Worm (Caenorhabditis elegans) whole organism, L3 larva: ENCODE measurements around the gene pyk-2.

Experiments used
- ZK546.5 ChIP-seq: sonication (generic microtip); optimal IDR thresholded peaks from 2 replicates; lab custom pipeline; 2017; ENCODE audit warnings: missing biosample characterization, missing genetic modification characterization
- ceh-9 ChIP-seq: sonication (generic microtip); optimal IDR thresholded peaks from 2 replicates; lab custom pipeline; 2018; ENCODE audit warnings: missing biosample characterization, missing genetic modification characterization
- mdl-1 ChIP-seq: fragments of 150-350 bp; optimal IDR thresholded peaks from 2 replicates; lab custom pipeline; 2014; ENCODE audit warnings: missing biosample characterization, missing genetic modification characterization
- nfya-1 ChIP-seq: sonication (generic microtip); optimal IDR thresholded peaks from 2 replicates; lab custom pipeline; 2017; ENCODE audit warnings: missing genetic modification characterization, mild to moderate bottlenecking, missing compliant biosample characterization, antibody characterized with exemption, moderate library complexity; ENCODE audit not compliant: insufficient read depth
- nhr-23 ChIP-seq: fragments of 150-350 bp; optimal IDR thresholded peaks from 2 replicates; lab custom pipeline; 2014; ENCODE audit warnings: missing biosample characterization, missing genetic modification reagents, missing genetic modification characterization
- nhr-237 ChIP-seq: fragments of 150-350 bp; optimal IDR thresholded peaks from 2 replicates; lab custom pipeline; 2014; ENCODE audit warnings: missing biosample characterization, missing genetic modification characterization
- nhr-67 ChIP-seq: fragments of 150-350 bp; optimal IDR thresholded peaks from 2 replicates; lab custom pipeline; 2014; ENCODE audit warnings: missing biosample characterization, missing genetic modification characterization
- pqm-1 ChIP-seq: fragments of 150-350 bp; optimal IDR thresholded peaks from 2 replicates; lab custom pipeline; 2017; ENCODE audit warnings: missing biosample characterization, missing genetic modification characterization, inconsistent platforms
- ztf-11 ChIP-seq: fragments of 150-350 bp; optimal IDR thresholded peaks from 2 replicates; lab custom pipeline; 2014; ENCODE audit warnings: missing biosample characterization, missing genetic modification characterization

DNA sequence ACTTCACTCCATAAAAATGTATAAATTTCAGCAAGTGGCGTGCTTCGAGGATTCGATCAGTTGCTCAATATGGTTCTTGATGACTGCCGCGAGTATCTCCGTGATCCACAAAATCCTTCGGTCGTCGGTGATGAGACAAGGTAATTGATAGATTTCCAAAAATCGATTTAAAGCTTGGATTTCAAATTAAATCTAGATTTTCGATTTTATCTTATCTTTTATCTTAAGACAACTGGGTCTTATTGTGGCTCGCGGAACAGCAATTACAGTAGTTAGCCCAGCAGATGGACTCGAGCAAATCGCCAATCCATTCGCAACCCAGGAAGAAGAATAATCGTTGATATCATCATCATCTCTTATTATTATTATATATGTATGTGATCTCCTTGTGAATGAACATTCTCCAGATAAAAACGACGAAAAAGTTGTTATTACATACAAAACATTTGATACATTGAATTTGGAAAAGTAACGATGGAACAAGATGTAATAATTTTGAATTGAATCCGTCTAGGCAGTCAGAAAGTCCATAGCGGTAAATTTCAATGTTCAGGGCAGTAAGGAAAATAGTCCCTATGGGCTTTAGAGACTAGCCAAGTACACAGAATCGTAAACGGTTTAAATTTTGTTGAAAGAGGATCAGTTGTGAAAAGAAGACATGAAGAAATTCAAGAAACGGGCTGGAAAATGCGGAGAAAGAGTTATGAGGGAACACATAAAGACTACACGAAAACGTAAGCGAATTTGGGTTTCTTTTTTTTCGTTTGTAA lies 24.2 kb downstream of the pyk-2 start:
- TF ChIP-seq nhr-237 (tag; lab: Kevin White, UChicago) (no peak), nhr-23 (tag; lab: Kevin White, UChicago) (no peak), pqm-1 (tag; lab: Kevin White, UChicago) (no peak), nfya-1 (tag; lab: Kevin White, UChicago) (no peak), nhr-67 (tag; lab: Kevin White, UChicago) (no peak), ZK546.5 (tag; lab: Kevin White, UChicago) (no peak), mdl-1 (tag; lab: Kevin White, UChicago) (no peak), ceh-9 (tag; lab: Kevin White, UChicago) (no peak), ztf-11 (no peak)
